Worm (Caenorhabditis elegans) whole organism, L4 larva: ENCODE results near the gene F33G12.3.

Experiments
- D1046.2 ChIP-seq: fragments of 200-800 bp; sonication (Bioruptor generic); IDR thresholded peaks from 2 replicates; pipeline ENCODE4 v1.3.6; 2022; ENCODE audit warnings: missing genetic modification characterization, missing compliant biosample characterization
- F10B5.3 ChIP-seq: sonication (generic microtip); optimal IDR thresholded peaks from 2 replicates; lab custom pipeline; 2016; ENCODE audit warnings: mild to moderate bottlenecking, missing genetic modification characterization, missing compliant biosample characterization
- F26F4.8 ChIP-seq: fragments of 200-800 bp; sonication (Bioruptor generic); conservative IDR thresholded peaks from 2 replicates; pipeline ENCODE4 v1.3.6; 2022; ENCODE audit warnings: missing genetic modification characterization, missing compliant biosample characterization
- T20F7.1 ChIP-seq: fragments of 200-800 bp; sonication (Bioruptor generic); optimal IDR thresholded peaks from 2 replicates; lab custom pipeline; 2018; ENCODE audit warnings: mild to moderate bottlenecking, missing genetic modification characterization, missing compliant biosample characterization
- Y105C5A.15 ChIP-seq: fragments of 200-800 bp; sonication (Bioruptor generic); IDR thresholded peaks from 2 replicates; pipeline ENCODE4 v1.3.6; 2022; ENCODE audit warnings: missing genetic modification characterization, missing compliant biosample characterization
- Y48G9A.11 ChIP-seq: fragments of 200-800 bp; sonication (Bioruptor generic); IDR thresholded peaks from 2 replicates; pipeline ENCODE4 v1.3.6; 2022; ENCODE audit warnings: missing genetic modification reagents, missing genetic modification characterization, missing compliant biosample characterization
- Y75B8A.6 ChIP-seq: fragments of 200-800 bp; sonication (Bioruptor generic); IDR thresholded peaks from 2 replicates; pipeline ENCODE4 v1.3.6; 2022; ENCODE audit warnings: missing genetic modification reagents, missing genetic modification characterization, missing compliant biosample characterization
- ZK337.2 ChIP-seq: fragments of 200-800 bp; sonication (Bioruptor generic); IDR thresholded peaks from 2 replicates; pipeline ENCODE4 v1.3.6; 2022; ENCODE audit warnings: missing genetic modification reagents, missing genetic modification characterization, missing compliant biosample characterization
- ZK546.5 ChIP-seq, 2 experiments: sonication (generic microtip); optimal IDR thresholded peaks; 2 replicates each; lab custom pipeline; 2017; ENCODE audit warnings: missing biosample characterization in 2 of 2, missing genetic modification characterization in 2 of 2
- aha-1 ChIP-seq: fragments of 150-350 bp; peaks from one replicate; lab custom pipeline; 2014; ENCODE audit warnings: missing biosample characterization, missing genetic modification characterization
- ama-1 ChIP-seq: fragments of 150-350 bp; optimal IDR thresholded peaks from 2 replicates; lab custom pipeline; 2014; ENCODE audit warnings: inconsistent platforms, mixed read lengths
- attf-4 ChIP-seq: sonication (generic microtip); optimal IDR thresholded peaks from 3 replicates; lab custom pipeline; 2017; ENCODE audit warnings: missing biosample characterization, missing genetic modification characterization
- ceh-82 ChIP-seq: sonication (generic microtip); optimal IDR thresholded peaks from 2 replicates; lab custom pipeline; 2017; ENCODE audit warnings: missing biosample characterization, missing genetic modification characterization
- ctbp-1 ChIP-seq: fragments of 200-800 bp; sonication (Bioruptor generic); IDR thresholded peaks from 2 replicates; pipeline ENCODE4 v1.3.6; 2022; ENCODE audit warnings: missing genetic modification reagents, missing genetic modification characterization, missing compliant biosample characterization
- dmd-8 ChIP-seq: fragments of 200-800 bp; sonication (Bioruptor generic); IDR thresholded peaks from 2 replicates; pipeline ENCODE4 v1.3.6; 2022; ENCODE audit warnings: missing genetic modification characterization, missing compliant biosample characterization
- gei-8 ChIP-seq: fragments of 200-800 bp; sonication (Bioruptor generic); optimal IDR thresholded peaks from 2 replicates; lab custom pipeline; 2018; ENCODE audit warnings: mild to moderate bottlenecking, missing genetic modification characterization, missing compliant biosample characterization
- hlh-30 ChIP-seq: sonication (generic microtip); optimal IDR thresholded peaks from 2 replicates; lab custom pipeline; 2017; ENCODE audit warnings: antibody characterized with exemption, mild to moderate bottlenecking, missing genetic modification characterization, missing compliant biosample characterization; ENCODE audit not compliant: insufficient read depth
- hmg-1.1 ChIP-seq: fragments of 200-800 bp; sonication (Bioruptor generic); IDR thresholded peaks from 2 replicates; pipeline ENCODE4 v1.3.6; 2022; ENCODE audit warnings: missing genetic modification reagents, missing genetic modification characterization, missing compliant biosample characterization
- jun-1 ChIP-seq: fragments of 150-350 bp; optimal IDR thresholded peaks from 2 replicates; lab custom pipeline; 2014; ENCODE audit warnings: missing biosample characterization, missing genetic modification reagents, missing genetic modification characterization
- lin-13 ChIP-seq: fragments of 150-350 bp; optimal IDR thresholded peaks from 2 replicates; lab custom pipeline; 2014; ENCODE audit warnings: missing biosample characterization, missing genetic modification reagents, missing genetic modification characterization
- lin-29 ChIP-seq: fragments of 200-800 bp; sonication (Bioruptor generic); IDR thresholded peaks from 2 replicates; pipeline ENCODE4 v1.3.6; 2022; ENCODE audit warnings: missing genetic modification reagents, missing genetic modification characterization, missing compliant biosample characterization
- lir-3 ChIP-seq: sonication (generic microtip); optimal IDR thresholded peaks from 2 replicates; lab custom pipeline; 2016; ENCODE audit warnings: mild to moderate bottlenecking, missing genetic modification characterization, missing compliant biosample characterization
- madf-5 ChIP-seq, 2 experiments: fragments of 200-800 bp; sonication (Bioruptor generic); IDR thresholded peaks; 2 replicates each; pipeline ENCODE4 v1.3.6; 2022; ENCODE audit warnings: missing compliant biosample characterization in 2 of 2, missing genetic modification characterization in 2 of 2
- madf-9 ChIP-seq: fragments of 200-800 bp; sonication (Bioruptor generic); conservative IDR thresholded peaks from 2 replicates; pipeline ENCODE4 v1.3.6; 2022; ENCODE audit warnings: missing genetic modification reagents, missing genetic modification characterization, missing compliant biosample characterization
- mxl-2 ChIP-seq: fragments of 200-800 bp; sonication (Bioruptor generic); conservative IDR thresholded peaks from 2 replicates; pipeline ENCODE4 v1.3.6; 2022; ENCODE audit warnings: missing genetic modification reagents, missing genetic modification characterization, missing compliant biosample characterization
- nhr-102 ChIP-seq: sonication (generic microtip); optimal IDR thresholded peaks from 2 replicates; lab custom pipeline; 2016; ENCODE audit warnings: mild to moderate bottlenecking, missing genetic modification characterization, moderate library complexity, missing compliant biosample characterization
- nhr-11 ChIP-seq: fragments of 150-350 bp; optimal IDR thresholded peaks from 2 replicates; lab custom pipeline; 2014; ENCODE audit warnings: missing biosample characterization, missing genetic modification characterization
- nhr-25 ChIP-seq: sonication (generic microtip); optimal IDR thresholded peaks from 2 replicates; lab custom pipeline; 2017; ENCODE audit warnings: missing genetic modification characterization, mild to moderate bottlenecking, missing compliant biosample characterization, antibody characterized with exemption, moderate library complexity, borderline replicate concordance; ENCODE audit not compliant: insufficient read depth
- nhr-28 ChIP-seq: fragments of 150-350 bp; optimal IDR thresholded peaks from 2 replicates; lab custom pipeline; 2014; ENCODE audit warnings: missing biosample characterization, missing genetic modification characterization
- nhr-77 ChIP-seq: fragments of 150-350 bp; optimal IDR thresholded peaks from 2 replicates; lab custom pipeline; 2014; ENCODE audit warnings: missing biosample characterization, missing genetic modification characterization
- php-3 ChIP-seq: fragments of 200-800 bp; sonication (Bioruptor generic); IDR thresholded peaks from 2 replicates; pipeline ENCODE4 v1.3.6; 2022; ENCODE audit warnings: missing genetic modification reagents, missing genetic modification characterization, missing compliant biosample characterization
- rbr-2 ChIP-seq: sonication (generic microtip); optimal IDR thresholded peaks from 2 replicates; lab custom pipeline; 2016; ENCODE audit warnings: missing genotype, missing genetic modification characterization, missing compliant biosample characterization
- set-16 ChIP-seq: fragments of 200-800 bp; sonication (Bioruptor generic); IDR thresholded peaks from 2 replicates; pipeline ENCODE4 v1.3.6; 2022; ENCODE audit warnings: missing genetic modification reagents, missing genetic modification characterization, missing compliant biosample characterization
- snpc-1.2 ChIP-seq: fragments of 200-800 bp; sonication (Bioruptor generic); IDR thresholded peaks from 2 replicates; pipeline ENCODE4 v1.3.6; 2022; ENCODE audit warnings: missing genetic modification reagents, missing genetic modification characterization, missing compliant biosample characterization
- spr-3 ChIP-seq: fragments of 200-800 bp; sonication (Bioruptor generic); optimal IDR thresholded peaks from 2 replicates; lab custom pipeline; 2018; ENCODE audit warnings: mild to moderate bottlenecking, missing genetic modification characterization, missing compliant biosample characterization
- tag-97 ChIP-seq: fragments of 200-800 bp; sonication (Bioruptor generic); IDR thresholded peaks from 2 replicates; pipeline ENCODE4 v1.3.6; 2022; ENCODE audit warnings: missing genetic modification characterization, missing compliant biosample characterization
- unc-39 ChIP-seq: sonication (generic microtip); optimal IDR thresholded peaks from 2 replicates; lab custom pipeline; 2017; ENCODE audit warnings: missing biosample characterization, missing genetic modification characterization
- unc-62 ChIP-seq, 3 experiments: fragments of 150-350 bp in 1 of 3; sonication (generic microtip); optimal IDR thresholded peaks in 2 of 3; peaks in 1 of 3; 1 replicate in 1 of 3; 2 replicates in 2 of 3; lab custom pipeline; 2014 to 2017; ENCODE audit warnings: missing biosample characterization in 3 of 3, missing genetic modification characterization in 3 of 3, missing genetic modification reagents in 3 of 3, missing genotype in 1 of 3
- zag-1 ChIP-seq: fragments of 150-350 bp; optimal IDR thresholded peaks from 2 replicates; lab custom pipeline; 2014; ENCODE audit warnings: missing biosample characterization, missing genetic modification characterization
- ztf-7 ChIP-seq: fragments of 150-350 bp; optimal IDR thresholded peaks from 2 replicates; lab custom pipeline; 2014; ENCODE audit warnings: missing biosample characterization, missing genetic modification characterization

F33G12.3 gene

ce11 chrII:5055129-5055666, 21.4 kb upstream of the F33G12.3 start, which contains the start of the genes ify-1 and rpl-22 (continued):
- TF ChIP-seq madf-5 (GFP tag; IDR thresholded peaks at IDR 0.05; lab: Robert Waterston, UW) (no peak), unc-39 (tag; lab: Kevin White, UChicago) (no peak), F26F4.8 (GFP tag; lab: Robert Waterston, UW) (no peak), jun-1 (tag; lab: Kevin White, UChicago) (peak; percentile 69), ztf-7 (tag; lab: Kevin White, UChicago) (peak; percentile 78), ctbp-1 (GFP tag; lab: Robert Waterston, UW) (peak; percentile 72), ZK546.5 (tag; optimal IDR thresholded peaks at IDR 0.05; lab: Kevin White, UChicago) (peak in 1 of 2 experiments; percentile 16), mxl-2 (GFP tag; lab: Robert Waterston, UW) (no peak), attf-4 (no peak), lir-3 (tag; lab: Kevin White, UChicago) (no peak), php-3 (GFP tag; lab: Robert Waterston, UW) (0 out of 2 replicates have a peak, but pooled peaks have one; percentile 34), nhr-11 (tag; lab: Kevin White, UChicago) (peak; percentile 90), ceh-82 (tag; lab: Kevin White, UChicago) (no peak)

DNA sequence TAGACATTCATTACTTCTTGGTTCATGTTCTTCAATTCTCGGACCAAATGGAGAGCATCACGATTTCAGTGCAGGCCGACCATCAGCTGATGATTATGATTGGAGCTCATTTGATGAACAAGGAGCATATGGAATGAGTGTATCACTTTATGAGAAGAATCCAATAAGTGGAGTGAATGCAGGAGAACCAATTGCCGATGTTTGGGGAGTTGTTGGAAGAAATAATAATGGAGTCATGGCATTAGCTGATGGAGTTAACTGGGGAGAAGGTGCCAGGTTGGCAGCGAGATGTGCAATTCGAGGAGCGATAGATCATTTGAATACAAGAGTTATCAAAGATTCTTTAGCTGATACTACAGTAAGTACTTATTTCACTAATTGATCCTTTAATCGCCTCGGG, 16.9 kb upstream of the F33G12.3 start:
- TF ChIP-seq nhr-25 (tag; lab: Kevin White, UChicago) (no peak), Y75B8A.6 (GFP tag; lab: Robert Waterston, UW) (no peak), hlh-30 (tag; lab: Kevin White, UChicago) (no peak), dmd-8 (GFP tag; lab: Robert Waterston, UW) (no peak), F10B5.3 (no peak), nhr-102 (no peak), tag-97 (GFP tag; lab: Robert Waterston, UW) (no peak), Y105C5A.15 (no peak), nhr-77 (no peak), spr-3 (GFP tag; lab: Kevin White, UChicago) (no peak), ZK337.2 (no peak), lin-29 (GFP tag; lab: Robert Waterston, UW) (no peak), set-16 (no peak), ctbp-1 (GFP tag; lab: Robert Waterston, UW) (no peak), lin-13 (GFP tag; lab: Kevin White, UChicago) (no peak), nhr-28 (no peak)
- TF ChIP-seq, all 104 proteins: peak for 0

ce11 chrII:5049865-5050342, 16.1 kb upstream of the F33G12.3 start, which contains the start of gene F33G12.6:
Gene F33G12.6 (plus strand): TSS chrII:5049915.
- TF ChIP-seq gei-8 (no peak), nhr-77 (no peak), hlh-30 (tag; lab: Kevin White, UChicago) (peak; percentile 15), unc-62 (GFP tag; optimal IDR thresholded peaks at IDR 0.05 in 1 of 2; lab: Kevin White, UChicago) (peak in 1 of 2 experiments; percentile 66), unc-62 (tag; optimal IDR thresholded peaks at IDR 0.05; lab: Kevin White, UChicago) (no peak), ama-1 (no peak), Y48G9A.11 (GFP tag; lab: Robert Waterston, UW) (no peak), T20F7.1 (no peak), Y75B8A.6 (GFP tag; lab: Robert Waterston, UW) (no peak), php-3 (GFP tag; lab: Robert Waterston, UW) (no peak), D1046.2 (GFP tag; lab: Robert Waterston, UW) (no peak), madf-5 (GFP tag; IDR thresholded peaks at IDR 0.05; lab: Robert Waterston, UW) (no peak), hmg-1.1 (no peak), aha-1 (tag; lab: Kevin White, UChicago) (peak; percentile 44), rbr-2 (no peak), madf-9 (GFP tag; lab: Robert Waterston, UW) (no peak), zag-1 (tag; lab: Kevin White, UChicago) (no peak), snpc-1.2 (GFP tag; lab: Robert Waterston, UW) (no peak)
